Worm (Caenorhabditis elegans) whole organism, mixed stage, embryonic: ENCODE measurements around the gene agt-2.

ENCODE experiments used
- M03D4.4 ChIP-seq: sonication (generic microtip); optimal IDR thresholded peaks from 2 replicates; lab custom pipeline; 2017; ENCODE audit warnings: mild to moderate bottlenecking, missing genetic modification characterization, missing compliant biosample characterization
- bed-3 ChIP-seq: fragments of 200-800 bp; sonication (Bioruptor generic); optimal IDR thresholded peaks from 3 replicates; lab custom pipeline; 2018; ENCODE audit warnings: mild to moderate bottlenecking, missing genetic modification characterization, moderate library complexity, missing compliant biosample characterization
- blmp-1 ChIP-seq: fragments of 150-350 bp; optimal IDR thresholded peaks from 2 replicates; lab custom pipeline; 2014; ENCODE audit warnings: missing biosample characterization, missing genetic modification characterization
- ceh-39 ChIP-seq: fragments of 150-350 bp; optimal IDR thresholded peaks from 2 replicates; lab custom pipeline; 2014; ENCODE audit warnings: missing biosample characterization, missing genetic modification characterization
- ceh-43 ChIP-seq: fragments of 200-800 bp; sonication (Bioruptor generic); optimal IDR thresholded peaks from 2 replicates; lab custom pipeline; 2018; ENCODE audit warnings: mild to moderate bottlenecking, missing genetic modification characterization, moderate library complexity, missing compliant biosample characterization
- ceh-83 ChIP-seq: fragments of 200-800 bp; sonication (Bioruptor generic); optimal IDR thresholded peaks from 2 replicates; lab custom pipeline; 2018; ENCODE audit warnings: mild to moderate bottlenecking, missing genetic modification characterization, missing compliant biosample characterization
- ces-1 ChIP-seq: fragments of 150-350 bp; optimal IDR thresholded peaks from 2 replicates; lab custom pipeline; 2014; ENCODE audit warnings: missing biosample characterization, missing genetic modification reagents, missing genetic modification characterization
- cnd-1 ChIP-seq: fragments of 200-800 bp; sonication (Bioruptor generic); optimal IDR thresholded peaks from 2 replicates; lab custom pipeline; 2018; ENCODE audit warnings: mild to moderate bottlenecking, missing genetic modification characterization, missing compliant biosample characterization
- drap-1 ChIP-seq: fragments of 200-800 bp; sonication (Bioruptor generic); optimal IDR thresholded peaks from 3 replicates; lab custom pipeline; 2018; ENCODE audit warnings: mild to moderate bottlenecking, missing genetic modification characterization, missing compliant biosample characterization
- elt-1 ChIP-seq: sonication (generic microtip); optimal IDR thresholded peaks from 2 replicates; lab custom pipeline; 2017; ENCODE audit warnings: missing genetic modification characterization, mild to moderate bottlenecking, missing compliant biosample characterization, antibody characterized with exemption, moderate library complexity, borderline replicate concordance; ENCODE audit not compliant: insufficient read depth
- elt-3 ChIP-seq: fragments of 150-350 bp; optimal IDR thresholded peaks from 2 replicates; lab custom pipeline; 2014; ENCODE audit warnings: missing biosample characterization, missing genetic modification characterization
- flh-1 ChIP-seq: fragments of 200-800 bp; sonication (Bioruptor generic); optimal IDR thresholded peaks from 2 replicates; lab custom pipeline; 2018; ENCODE audit warnings: mild to moderate bottlenecking, missing genetic modification characterization, moderate library complexity, missing compliant biosample characterization
- ham-2 ChIP-seq: fragments of 200-800 bp; sonication (Bioruptor generic); optimal IDR thresholded peaks from 2 replicates; lab custom pipeline; 2018; ENCODE audit warnings: mild to moderate bottlenecking, missing genetic modification characterization, missing compliant biosample characterization
- hlh-1 ChIP-seq: fragments of 150-350 bp; optimal IDR thresholded peaks from 2 replicates; lab custom pipeline; 2014; ENCODE audit warnings: missing biosample characterization, missing genetic modification reagents, missing genetic modification characterization
- lin-13 ChIP-seq: fragments of 150-350 bp; optimal IDR thresholded peaks from 2 replicates; lab custom pipeline; 2014; ENCODE audit warnings: missing biosample characterization, missing genetic modification characterization
- lin-32 ChIP-seq: fragments of 200-800 bp; sonication (Bioruptor generic); optimal IDR thresholded peaks from 2 replicates; lab custom pipeline; 2018; ENCODE audit warnings: mild to moderate bottlenecking, missing genetic modification characterization, missing compliant biosample characterization
- lsy-2 ChIP-seq: fragments of 150-350 bp; optimal IDR thresholded peaks from 2 replicates; lab custom pipeline; 2014; ENCODE audit warnings: missing biosample characterization, missing genetic modification characterization
- mab-5 ChIP-seq: fragments of 150-350 bp; optimal IDR thresholded peaks from 2 replicates; lab custom pipeline; 2014; ENCODE audit warnings: missing biosample characterization, missing genetic modification characterization
- mep-1 ChIP-seq: fragments of 150-350 bp; optimal IDR thresholded peaks from 2 replicates; lab custom pipeline; 2017; ENCODE audit warnings: missing biosample characterization, missing genetic modification reagents, missing genetic modification characterization, inconsistent platforms
- mls-2 ChIP-seq: sonication (generic microtip); optimal IDR thresholded peaks from 2 replicates; lab custom pipeline; 2016; ENCODE audit warnings: mild to moderate bottlenecking, missing genetic modification characterization, moderate library complexity, missing compliant biosample characterization
- nhr-12 ChIP-seq: fragments of 150-350 bp; optimal IDR thresholded peaks from 2 replicates; lab custom pipeline; 2014; ENCODE audit warnings: missing biosample characterization, missing genetic modification characterization
- nhr-2 ChIP-seq: fragments of 150-350 bp; optimal IDR thresholded peaks from 2 replicates; lab custom pipeline; 2014; ENCODE audit warnings: missing biosample characterization, missing genetic modification characterization
- nhr-237 ChIP-seq: fragments of 150-350 bp; optimal IDR thresholded peaks from 2 replicates; lab custom pipeline; 2014; ENCODE audit warnings: missing biosample characterization, missing genetic modification characterization
- nhr-28 ChIP-seq: fragments of 150-350 bp; optimal IDR thresholded peaks from 2 replicates; lab custom pipeline; 2014; ENCODE audit warnings: missing biosample characterization, missing genetic modification characterization
- nhr-76 ChIP-seq: sonication (generic microtip); optimal IDR thresholded peaks from 2 replicates; lab custom pipeline; 2017; ENCODE audit warnings: missing biosample characterization, missing genetic modification characterization
- pha-4 ChIP-seq: fragments of 150-350 bp; optimal IDR thresholded peaks from 2 replicates; lab custom pipeline; 2018; ENCODE audit warnings: missing biosample characterization, missing genetic modification reagents, missing genetic modification characterization
- sem-2 ChIP-seq: fragments of 200-800 bp; sonication (Bioruptor generic); optimal IDR thresholded peaks from 2 replicates; lab custom pipeline; 2018; ENCODE audit warnings: mild to moderate bottlenecking, missing genetic modification characterization, missing compliant biosample characterization
- snpc-4 ChIP-seq: fragments of 150-350 bp; optimal IDR thresholded peaks from 2 replicates; lab custom pipeline; 2014; ENCODE audit warnings: missing biosample characterization, missing genetic modification characterization
- sptf-1 ChIP-seq: sonication (generic microtip); optimal IDR thresholded peaks from 2 replicates; lab custom pipeline; 2017; ENCODE audit warnings: mild to moderate bottlenecking, missing genetic modification characterization, moderate library complexity, missing compliant biosample characterization
- tbx-8 ChIP-seq: fragments of 200-800 bp; sonication (Bioruptor generic); optimal IDR thresholded peaks from 2 replicates; lab custom pipeline; 2018; ENCODE audit warnings: mild to moderate bottlenecking, missing genetic modification characterization, moderate library complexity, missing compliant biosample characterization
- unc-120 ChIP-seq: sonication (generic microtip); optimal IDR thresholded peaks from 2 replicates; lab custom pipeline; 2017; ENCODE audit warnings: missing genetic modification characterization, missing compliant biosample characterization; ENCODE audit not compliant: poor library complexity, severe bottlenecking
- unc-39 ChIP-seq: fragments of 150-350 bp; optimal IDR thresholded peaks from 2 replicates; lab custom pipeline; 2014; ENCODE audit warnings: missing biosample characterization, missing genetic modification characterization
- unc-62 ChIP-seq: fragments of 150-350 bp; optimal IDR thresholded peaks from 2 replicates; lab custom pipeline; 2014; ENCODE audit warnings: missing biosample characterization, missing genetic modification reagents, missing genetic modification characterization
- zip-8 ChIP-seq: fragments of 150-350 bp; optimal IDR thresholded peaks from 2 replicates; lab custom pipeline; 2014; ENCODE audit warnings: missing biosample characterization, missing genetic modification characterization
- ztf-11 ChIP-seq: fragments of 150-350 bp; optimal IDR thresholded peaks from 2 replicates; lab custom pipeline; 2014; ENCODE audit warnings: missing biosample characterization, missing genetic modification characterization

The agt-2 gene

DNA sequence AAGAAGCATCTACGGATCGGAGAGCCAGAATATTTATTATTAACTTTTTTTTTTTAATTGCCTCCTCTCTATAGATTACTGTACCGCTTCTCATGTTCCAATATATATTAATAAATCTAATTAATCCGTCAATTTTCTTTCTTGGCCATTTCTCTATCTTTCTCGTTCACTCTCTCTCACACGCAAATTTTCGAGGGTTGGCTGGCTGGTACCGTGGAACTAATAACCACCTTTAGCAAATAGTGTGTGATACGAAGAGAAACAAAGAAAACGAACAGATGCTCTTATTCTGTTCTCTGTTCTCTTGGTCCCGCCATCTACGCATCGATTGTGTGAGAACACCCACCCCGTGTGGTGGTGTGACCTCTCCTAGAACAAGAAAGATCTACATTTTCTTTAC, 44.7 kb upstream of the agt-2 start:
- TF ChIP-seq M03D4.4 (tag; lab: Kevin White, UChicago) (no peak), ham-2 (no peak), ceh-43 (GFP tag; lab: Kevin White, UChicago) (peak; percentile 59), nhr-28 (tag; lab: Kevin White, UChicago) (no peak), bed-3 (GFP tag; lab: Kevin White, UChicago) (no peak), ces-1 (peak; percentile 89), nhr-237 (tag; lab: Kevin White, UChicago) (no peak), pha-4 (tag; lab: Kevin White, UChicago) (no peak), mls-2 (peak; percentile 52), blmp-1 (tag; lab: Kevin White, UChicago) (no peak), sem-2 (no peak), mep-1 (tag; lab: Kevin White, UChicago) (no peak), sptf-1 (tag; lab: Kevin White, UChicago) (no peak), cnd-1 (tag; lab: Kevin White, UChicago) (peak; percentile 84), drap-1 (GFP tag; lab: Kevin White, UChicago) (no peak), elt-3 (tag; lab: Kevin White, UChicago) (no peak), flh-1 (GFP tag; lab: Kevin White, UChicago) (no peak), snpc-4 (tag; lab: Kevin White, UChicago) (no peak), nhr-12 (no peak), unc-39 (no peak), elt-1 (tag; lab: Kevin White, UChicago) (no peak), nhr-76 (tag; lab: Kevin White, UChicago) (no peak), lsy-2 (tag; lab: Kevin White, UChicago) (no peak), zip-8 (tag; lab: Kevin White, UChicago) (no peak), hlh-1 (tag; lab: Kevin White, UChicago) (peak; percentile 75), lin-13 (peak; percentile 25), unc-62 (no peak), ceh-83 (GFP tag; lab: Kevin White, UChicago) (no peak), unc-120 (tag; lab: Kevin White, UChicago) (peak; percentile 14), lin-32 (GFP tag; lab: Kevin White, UChicago) (peak; percentile 67), tbx-8 (GFP tag; lab: Kevin White, UChicago) (no peak), ztf-11 (tag; lab: Kevin White, UChicago) (peak; percentile 13), ceh-39 (tag; lab: Kevin White, UChicago) (peak; percentile 18), nhr-2 (no peak), mab-5 (no peak)
- TF ChIP-seq, all 35 proteins: peak for 10

DNA sequence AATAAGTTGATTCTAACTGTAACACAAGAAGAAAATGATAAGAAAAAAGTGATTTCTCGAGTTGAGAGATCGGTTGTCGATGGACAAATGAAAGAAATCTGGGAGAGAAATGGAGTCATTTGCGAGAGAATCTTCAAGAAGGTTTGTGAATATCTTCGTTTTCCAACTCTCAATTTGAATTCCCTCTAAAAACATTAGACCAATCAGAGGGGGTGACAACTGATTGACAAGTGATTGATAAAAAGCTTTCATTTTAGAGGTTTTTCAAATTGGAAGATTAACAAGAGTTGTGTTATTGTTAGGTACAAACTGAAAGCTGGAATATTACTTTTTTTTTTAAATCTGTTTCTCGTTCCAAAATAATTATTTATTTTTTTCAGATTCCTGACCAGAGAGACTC, 44.3 kb upstream of the agt-2 start:
- no peak for TF ChIP-seq ceh-83 (GFP tag; lab: Kevin White, UChicago)
- no peak for TF ChIP-seq ham-2
- no peak for TF ChIP-seq sptf-1 (tag; lab: Kevin White, UChicago)
- peak; percentile 94 for TF ChIP-seq unc-62

DNA sequence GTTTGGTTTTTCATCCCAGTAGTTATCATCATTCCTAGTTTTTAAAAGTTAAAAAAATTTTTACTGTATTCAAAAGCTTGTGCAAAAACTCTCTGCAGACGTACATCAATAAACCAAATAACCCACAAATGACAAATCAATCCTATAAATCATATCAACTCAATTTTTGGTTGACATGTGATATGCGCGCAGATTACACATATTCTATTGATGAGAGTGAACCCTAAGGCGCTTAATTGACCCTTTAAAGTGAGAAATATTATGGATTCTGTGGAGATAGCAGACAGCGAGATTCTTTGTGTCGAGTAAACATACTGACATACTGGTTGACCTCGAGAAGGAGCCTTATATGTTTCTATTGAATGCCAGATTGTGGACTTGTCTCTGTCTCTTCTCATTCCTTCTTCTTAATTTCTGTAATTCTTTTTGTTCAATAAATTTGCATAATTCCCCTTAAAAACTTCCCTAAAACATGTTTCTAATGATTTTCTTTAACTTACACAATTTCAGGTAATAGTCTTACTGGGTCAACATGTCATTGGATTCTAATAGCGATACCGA, 42.7 kb upstream of the agt-2 start, which contains the start of gene EEED8.2:
TSS of gene EEED8.2 (plus strand) at position 511 of the 561 bp plus-strand sequence.
- TF ChIP-seq nhr-12 (no peak), snpc-4 (tag; lab: Kevin White, UChicago) (no peak), cnd-1 (tag; lab: Kevin White, UChicago) (no peak), unc-62 (peak; percentile 92), mab-5 (peak; percentile 64), hlh-1 (tag; lab: Kevin White, UChicago) (no peak), elt-1 (tag; lab: Kevin White, UChicago) (no peak), pha-4 (tag; lab: Kevin White, UChicago) (peak; percentile 18), unc-39 (no peak), lin-32 (GFP tag; lab: Kevin White, UChicago) (no peak), ztf-11 (tag; lab: Kevin White, UChicago) (no peak), bed-3 (GFP tag; lab: Kevin White, UChicago) (no peak), zip-8 (tag; lab: Kevin White, UChicago) (no peak), ham-2 (no peak), M03D4.4 (tag; lab: Kevin White, UChicago) (no peak), ces-1 (no peak), nhr-2 (peak; percentile 14), sem-2 (no peak)
